Fruit fly (Drosophila melanogaster) whole organism, pupa: ENCODE results near the gene Ugt303A1.

Source experiments
- CG10348 ChIP-seq: fragments of 200-800 bp; sonication (Bioruptor generic); IDR thresholded peaks from 2 replicates; pipeline ENCODE4 v1.3.6; 2022; ENCODE audit warnings: missing biosample characterization, missing genetic modification characterization
- CG12605 ChIP-seq: fragments of 200-800 bp; sonication (Bioruptor generic); IDR thresholded peaks from 2 replicates; pipeline ENCODE4 v1.3.6; 2022; ENCODE audit warnings: missing biosample characterization, missing genetic modification characterization
- CG14655 ChIP-seq: fragments of 200-800 bp; sonication (Bioruptor generic); optimal IDR thresholded peaks from 3 replicates; lab custom pipeline; 2017; ENCODE audit warnings: mild to moderate bottlenecking, missing biosample characterization, missing genetic modification reagents, missing genetic modification characterization
- CG17806 ChIP-seq: fragments of 200-800 bp; sonication (Bioruptor generic); optimal IDR thresholded peaks from 2 replicates; lab custom pipeline; 2018; ENCODE audit warnings: missing biosample characterization, mild to moderate bottlenecking, missing genetic modification characterization, moderate library complexity
- CG32121 ChIP-seq: fragments of 200-800 bp; sonication (Bioruptor generic); IDR thresholded peaks from 2 replicates; pipeline ENCODE4 v1.3.6; 2022; ENCODE audit warnings: missing biosample characterization, missing genetic modification characterization
- CG34367 ChIP-seq: fragments of 200-800 bp; sonication (Bioruptor generic); optimal IDR thresholded peaks from 2 replicates; lab custom pipeline; 2018; ENCODE audit warnings: missing biosample characterization, mild to moderate bottlenecking, missing genetic modification characterization
- CG8159 ChIP-seq: fragments of 200-800 bp; sonication (Bioruptor generic); optimal IDR thresholded peaks from 3 replicates; lab custom pipeline; 2018; ENCODE audit warnings: missing biosample characterization, mild to moderate bottlenecking, missing genetic modification characterization, moderate library complexity
- CG8301 ChIP-seq: fragments of 200-800 bp; sonication (Bioruptor generic); optimal IDR thresholded peaks from 2 replicates; lab custom pipeline; 2018; ENCODE audit warnings: missing biosample characterization, mild to moderate bottlenecking, missing genetic modification characterization
- EcR ChIP-seq: fragments of 200-800 bp; sonication (Bioruptor generic); optimal IDR thresholded peaks from 3 replicates; lab custom pipeline; 2019; ENCODE audit warnings: missing biosample characterization, missing genetic modification characterization, mild to moderate bottlenecking, moderate library complexity, missing genetic modification reagents
- Ets98B ChIP-seq: fragments of 200-800 bp; sonication (Bioruptor generic); IDR thresholded peaks from 2 replicates; pipeline ENCODE4 v1.3.6; 2022; ENCODE audit warnings: missing biosample characterization, missing genetic modification characterization
- Snoo ChIP-seq: fragments of 200-800 bp; sonication (Bioruptor generic); optimal IDR thresholded peaks from 3 replicates; lab custom pipeline; 2017; ENCODE audit warnings: missing biosample characterization, mild to moderate bottlenecking, missing genetic modification characterization, inconsistent platforms
- rn ChIP-seq: fragments of 200-800 bp; sonication (Bioruptor generic); IDR thresholded peaks from 2 replicates; pipeline ENCODE4 v1.3.6; 2022; ENCODE audit warnings: missing biosample characterization, missing genetic modification characterization

dm6 chr3R:11156858-11157257 is 18.5 kb upstream of the Ugt303A1 start, which contains the start of gene Ugt302C1:
- TF ChIP-seq EcR (GFP tag; lab: Kevin White, UChicago) (no peak), Snoo (no peak), CG32121 (0 out of 2 replicates have a peak, but pooled peaks have one; percentile 23), Ets98B (GFP tag; lab: Robert Waterston, UW) (0 out of 2 replicates have a peak, but pooled peaks have one; percentile 39), CG10348 (GFP tag; lab: Robert Waterston, UW) (no peak), CG34367 (tag; lab: Kevin White, UChicago) (no peak), CG8159 (tag; lab: Kevin White, UChicago) (no peak), CG8301 (tag; lab: Kevin White, UChicago) (no peak), CG17806 (tag; lab: Kevin White, UChicago) (no peak), rn (GFP tag; lab: Robert Waterston, UW) (no peak), CG12605 (GFP tag; lab: Robert Waterston, UW) (no peak), CG14655 (GFP tag; lab: Kevin White, UChicago) (no peak)
